Worm (Caenorhabditis elegans): ENCODE data around the gene str-255.

DNA sequence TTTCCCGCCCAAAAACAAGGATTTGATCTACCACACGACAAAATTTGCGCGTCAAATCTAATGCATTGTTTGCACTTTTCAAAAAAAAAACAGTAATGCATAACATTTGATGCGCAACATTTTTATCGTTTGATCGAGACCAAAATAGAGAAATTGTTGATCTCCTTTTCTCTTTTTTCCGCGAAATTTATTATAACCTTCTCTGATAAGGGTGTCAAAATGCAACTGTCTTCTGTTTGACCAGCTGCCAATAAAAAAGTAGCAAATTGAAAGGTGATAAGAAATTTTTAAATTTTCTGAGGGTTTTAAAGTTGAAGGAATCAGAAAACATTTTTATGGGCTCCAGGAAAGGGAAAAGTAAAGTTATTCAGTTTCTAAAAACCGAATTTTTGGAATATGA is 26.6 kb downstream of the str-255 start:
- TF ChIP-seq unc-62 (GFP tag; optimal IDR thresholded peaks at IDR 0.05) (no peak), fkh-10 (GFP tag; optimal IDR thresholded peaks at IDR 0.05) (no peak), elt-1 (tag; optimal IDR thresholded peaks at IDR 0.05) (no peak), nhr-237 (tag; optimal IDR thresholded peaks at IDR 0.05) (no peak)
